Fruit fly (Drosophila melanogaster): Measurements from ENCODE around the gene CG15445.

Gene CG15445

dm6 chrX:21080335-21080734 lies 36.6 kb upstream of the CG15445 start:
- no peak for TF ChIP-seq CG1620 (GFP tag; optimal IDR thresholded peaks at IDR 0.05)
- no peak for TF ChIP-seq CG5204 (GFP tag; optimal IDR thresholded peaks at IDR 0.05)
- TF ChIP-seq cic (GFP tag; optimal IDR thresholded peaks at IDR 0.05): no peak
- TF ChIP-seq CG7045 (GFP tag; optimal IDR thresholded peaks at IDR 0.05): no peak
- TF ChIP-seq CG14711 (tag; optimal IDR thresholded peaks at IDR 0.05): no peak
- TF ChIP-seq Mnt (GFP tag; optimal IDR thresholded peaks at IDR 0.05): no peak
- no peak for TF ChIP-seq pad (GFP tag; optimal IDR thresholded peaks at IDR 0.05)
- no peak for TF ChIP-seq cnc (optimal IDR thresholded peaks at IDR 0.05)
- no peak for TF ChIP-seq ovo (GFP tag; optimal IDR thresholded peaks at IDR 0.05)
- TF ChIP-seq kay (GFP tag; ENCODE audit: borderline replicate concordance): no peak

dm6 chrX:21083246-21083645 lies 33.7 kb upstream of the CG15445 start:
- no peak for TF ChIP-seq kay (GFP tag; ENCODE audit: borderline replicate concordance)
- TF ChIP-seq cic (GFP tag; optimal IDR thresholded peaks at IDR 0.05): no peak
- TF ChIP-seq CG33017 (tag; optimal IDR thresholded peaks at IDR 0.05): no peak
- TF ChIP-seq CG14711 (tag; optimal IDR thresholded peaks at IDR 0.05): no peak
- no peak for TF ChIP-seq cnc (optimal IDR thresholded peaks at IDR 0.05)
- TF ChIP-seq Mnt (GFP tag; optimal IDR thresholded peaks at IDR 0.05): no peak
- TF ChIP-seq bab1 (GFP tag; optimal IDR thresholded peaks at IDR 0.05): no peak
- TF ChIP-seq CG12768 (GFP tag; optimal IDR thresholded peaks at IDR 0.05): no peak
- no peak for TF ChIP-seq toe (GFP tag; optimal IDR thresholded peaks at IDR 0.05)
- no peak for TF ChIP-seq tj (GFP tag; optimal IDR thresholded peaks at IDR 0.05)
- TF ChIP-seq ovo (GFP tag; optimal IDR thresholded peaks at IDR 0.05): no peak
- TF ChIP-seq Hr96 (GFP tag; optimal IDR thresholded peaks at IDR 0.05): no peak
- TF ChIP-seq CG11617 (GFP tag; optimal IDR thresholded peaks at IDR 0.05): no peak
- TF ChIP-seq CG1620 (GFP tag; optimal IDR thresholded peaks at IDR 0.05): no peak
- no peak for TF ChIP-seq CG7101 (tag; optimal IDR thresholded peaks at IDR 0.05)
- TF ChIP-seq pad (GFP tag; optimal IDR thresholded peaks at IDR 0.05): no peak

- no peak for TF ChIP-seq Crg-1 (GFP tag; optimal IDR thresholded peaks at IDR 0.05)
- TF ChIP-seq Hr96 (GFP tag; optimal IDR thresholded peaks at IDR 0.05): no peak
- no peak for TF ChIP-seq ovo (GFP tag; optimal IDR thresholded peaks at IDR 0.05)
- TF ChIP-seq toe (GFP tag; optimal IDR thresholded peaks at IDR 0.05): no peak
- no peak for TF ChIP-seq CG33017 (tag; optimal IDR thresholded peaks at IDR 0.05)
Measured at dm6 chrX:21093544-21093943, 23.4 kb upstream of the CG15445 start, which contains the start of gene stg1. TSS of gene stg1 (plus strand) at chrX:21093844.

- TF ChIP-seq CG12768 (GFP tag; optimal IDR thresholded peaks at IDR 0.05) (no peak), Mnt (GFP tag; optimal IDR thresholded peaks at IDR 0.05) (no peak), Hr96 (GFP tag; optimal IDR thresholded peaks at IDR 0.05) (no peak), cic (GFP tag; optimal IDR thresholded peaks at IDR 0.05) (no peak), CG1620 (GFP tag; optimal IDR thresholded peaks at IDR 0.05) (no peak), Crg-1 (GFP tag; optimal IDR thresholded peaks at IDR 0.05) (no peak), CG33017 (tag; optimal IDR thresholded peaks at IDR 0.05) (no peak), toe (GFP tag; optimal IDR thresholded peaks at IDR 0.05) (no peak), CG5204 (GFP tag; optimal IDR thresholded peaks at IDR 0.05) (no peak), ovo (GFP tag; optimal IDR thresholded peaks at IDR 0.05) (no peak)
Measured at dm6 chrX:21102106-21102505, 14.9 kb upstream of the CG15445 start, which contains the start of gene CG15446. TSS of gene CG15446 (minus strand) at chrX:21102206.

DNA sequence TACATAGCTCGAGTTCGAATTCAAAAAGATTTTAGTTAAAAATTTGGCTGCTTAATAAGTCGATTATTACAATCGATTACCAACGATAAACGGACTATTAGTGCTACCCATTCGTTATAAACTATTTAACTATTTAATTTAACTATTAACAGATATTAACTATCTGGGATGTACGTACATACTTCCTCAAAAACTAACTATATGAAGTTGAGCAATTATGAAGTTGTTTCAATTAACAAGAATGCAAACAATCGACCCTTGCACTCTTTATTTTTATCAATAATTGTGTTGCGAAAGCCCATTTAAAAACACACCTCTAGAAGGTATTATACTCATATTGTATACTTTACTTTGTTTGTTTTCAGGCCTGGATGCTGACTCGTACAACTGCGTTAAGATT lies 10.7 kb upstream of the CG15445 start, which contains the start of gene CG1503:
Gene CG1503, minus strand, starts transcription at position 101 of the 400 bp plus-strand sequence.
- no peak for TF ChIP-seq cnc (optimal IDR thresholded peaks at IDR 0.05)
- no peak for TF ChIP-seq CG12768 (GFP tag; optimal IDR thresholded peaks at IDR 0.05)
- TF ChIP-seq CG1620 (GFP tag; optimal IDR thresholded peaks at IDR 0.05): no peak

DNA sequence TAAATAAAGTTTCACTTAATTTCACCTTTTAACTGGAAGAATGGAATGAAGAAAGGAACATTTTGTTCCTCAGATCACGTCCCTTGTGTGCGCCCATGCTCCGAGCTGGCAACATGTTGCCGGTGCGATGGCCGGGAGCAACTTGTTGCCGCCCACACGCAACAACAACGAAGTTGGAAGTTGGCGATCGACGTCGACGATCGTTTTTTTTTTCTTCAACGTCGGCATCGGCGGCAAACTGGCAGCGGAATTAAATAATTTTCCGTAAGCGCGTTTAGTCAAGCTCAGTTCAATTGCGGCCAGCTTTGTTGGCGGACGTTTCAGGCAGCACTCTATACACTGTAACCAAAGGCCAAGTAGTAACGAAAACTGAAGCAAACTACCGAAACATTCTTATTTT lies 6.5 kb downstream of the CG15445 start, which contains the start of gene ldd:
Gene ldd, plus strand, starts transcription at position 136 of the 400 bp plus-strand sequence.
- no peak for TF ChIP-seq CG11617 (GFP tag; optimal IDR thresholded peaks at IDR 0.05)
- TF ChIP-seq CG7101 (tag; optimal IDR thresholded peaks at IDR 0.05): no peak
- TF ChIP-seq CG33017 (tag; optimal IDR thresholded peaks at IDR 0.05): no peak
- no peak for TF ChIP-seq Crg-1 (GFP tag; optimal IDR thresholded peaks at IDR 0.05)
- no peak for TF ChIP-seq kay (GFP tag; ENCODE audit: borderline replicate concordance)
- TF ChIP-seq CG12768 (GFP tag; optimal IDR thresholded peaks at IDR 0.05): no peak
- no peak for TF ChIP-seq Hr96 (GFP tag; optimal IDR thresholded peaks at IDR 0.05)
- TF ChIP-seq CG14711 (tag; optimal IDR thresholded peaks at IDR 0.05): no peak
- no peak for TF ChIP-seq cic (GFP tag; optimal IDR thresholded peaks at IDR 0.05)
- TF ChIP-seq cnc (optimal IDR thresholded peaks at IDR 0.05): no peak

- TF ChIP-seq kay (GFP tag; ENCODE audit: borderline replicate concordance): no peak
- peak; percentile 82 for TF ChIP-seq bab1 (GFP tag; optimal IDR thresholded peaks at IDR 0.05)
- peak; percentile 12 for TF ChIP-seq CG14711 (tag; optimal IDR thresholded peaks at IDR 0.05)
- peak; percentile 2 for TF ChIP-seq CG7101 (tag; optimal IDR thresholded peaks at IDR 0.05)
Measured at dm6 chrX:21124176-21124575, 7.2 kb downstream of the CG15445 start.

DNA sequence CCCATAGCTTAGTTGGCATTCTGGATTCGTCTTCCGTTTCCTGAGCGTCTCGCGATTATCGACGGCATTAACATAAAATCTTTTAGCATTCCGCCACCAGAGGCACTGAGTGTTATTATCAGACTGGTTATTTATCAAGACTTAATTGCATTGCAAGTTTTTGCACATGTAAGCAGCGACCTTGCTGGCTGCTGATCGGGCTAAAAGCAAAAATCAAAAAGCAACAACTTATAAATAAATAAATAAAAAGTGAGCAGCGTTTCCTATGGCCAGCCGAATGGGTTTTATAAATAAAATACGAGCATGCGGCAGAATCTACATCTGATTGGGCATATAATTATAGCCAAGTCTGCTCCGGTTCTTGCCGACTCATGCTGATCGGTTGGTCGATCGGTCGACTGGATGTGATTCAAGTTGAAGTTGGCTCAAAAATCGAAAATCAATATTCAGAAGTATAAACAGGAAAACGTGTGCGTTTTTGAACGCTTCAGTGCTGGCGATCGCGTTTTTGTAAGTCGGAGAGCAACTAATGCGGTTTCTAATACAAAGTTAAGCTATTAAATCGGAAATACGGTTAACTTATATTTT lies 9.1 kb downstream of the CG15445 start:
- TF ChIP-seq ovo (GFP tag; optimal IDR thresholded peaks at IDR 0.05): no peak
- peak; percentile 91 for TF ChIP-seq tj (GFP tag; optimal IDR thresholded peaks at IDR 0.05)
